Worm (Caenorhabditis elegans): ENCODE data around the gene T01H3.2.

DNA sequence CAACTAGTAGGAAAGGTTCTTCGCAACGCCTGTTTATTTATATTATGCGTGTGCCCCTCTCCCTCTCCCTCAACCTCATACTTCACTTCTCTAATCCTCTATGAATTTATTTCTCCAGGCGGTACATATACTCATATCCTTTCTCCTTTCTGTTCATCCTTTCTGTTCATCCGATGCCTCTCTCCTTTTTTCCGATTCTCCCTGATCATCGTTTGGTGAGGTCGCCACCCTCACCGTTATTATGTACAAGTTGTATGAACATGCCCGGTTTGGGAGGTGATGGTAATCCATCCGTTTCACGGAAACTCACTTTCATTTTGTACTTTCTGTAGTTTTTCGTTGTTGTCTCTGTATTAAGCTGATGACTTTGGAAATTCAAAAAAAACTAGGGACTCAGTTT is 38.1 kb downstream of the T01H3.2 start:
- TF ChIP-seq hmbx-1 (tag; optimal IDR thresholded peaks at IDR 0.05), result no peak
- TF ChIP-seq ceh-36 (tag; optimal IDR thresholded peaks at IDR 0.05), result no peak
- no peak for TF ChIP-seq tra-4 (tag; optimal IDR thresholded peaks at IDR 0.05)
- TF ChIP-seq scrt-1 (GFP tag; IDR thresholded peaks at IDR 0.05), result no peak
- TF ChIP-seq ama-1 (optimal IDR thresholded peaks at IDR 0.05), result no peak
- TF ChIP-seq pes-1 (GFP tag; IDR thresholded peaks at IDR 0.05), result no peak
- no peak for TF ChIP-seq B0310.2 (tag; optimal IDR thresholded peaks at IDR 0.05)
- no peak for TF ChIP-seq flt-1 (GFP tag; IDR thresholded peaks at IDR 0.05)
- no peak for TF ChIP-seq hmg-4 (GFP tag; optimal IDR thresholded peaks at IDR 0.05)
- no peak for TF ChIP-seq tbx-37 (GFP tag; conservative IDR thresholded peaks at IDR 0.05)
- no peak for TF ChIP-seq tbx-11 (GFP tag; IDR thresholded peaks at IDR 0.05)
- TF ChIP-seq hnd-1 (tag; optimal IDR thresholded peaks at IDR 0.05), result no peak
- TF ChIP-seq ets-7 (tag; optimal IDR thresholded peaks at IDR 0.05), result no peak
- TF ChIP-seq F13C5.2 (tag; optimal IDR thresholded peaks at IDR 0.05), result peak; percentile 18

All from whole organism, early embryonic.